Fruit fly (Drosophila melanogaster) whole organism, wandering third instar larva: ENCODE data around the gene scrib.
A peak's percentile ranks its signal among the peaks of the same experiment; 100 is the strongest.

ENCODE experiments used
- Abd-B ChIP-seq: fragments of >200 bp; optimal IDR thresholded peaks from 2 replicates; lab custom pipeline; 2017; ENCODE audit warnings: missing biosample characterization, missing genetic modification characterization
- CG32264 ChIP-seq: fragments of 200-800 bp; sonication (Bioruptor generic); optimal IDR thresholded peaks from 2 replicates; lab custom pipeline; 2016; ENCODE audit warnings: missing biosample characterization, missing genetic modification characterization
- CG9705 ChIP-seq: fragments of 200-800 bp; sonication (Bioruptor generic); optimal IDR thresholded peaks from 2 replicates; lab custom pipeline; 2018; ENCODE audit warnings: missing biosample characterization, mild to moderate bottlenecking, missing genetic modification characterization
- CrebA ChIP-seq: fragments of 200-800 bp; sonication (Bioruptor generic); optimal IDR thresholded peaks from 2 replicates; lab custom pipeline; 2016; ENCODE audit warnings: missing biosample characterization, mild to moderate bottlenecking, missing genetic modification characterization, borderline replicate concordance
- Dfd ChIP-seq: fragments of >200 bp; optimal IDR thresholded peaks from 2 replicates; lab custom pipeline; 2017; ENCODE audit warnings: missing biosample characterization, missing genetic modification characterization
- Dif ChIP-seq: fragments of 200-275, 200-300 bp; sonication (Bioruptor generic); optimal IDR thresholded peaks from 2 replicates; lab custom pipeline; 2018; ENCODE audit warnings: missing biosample characterization, missing genetic modification characterization; ENCODE audit not compliant: partially characterized antibody
- GATAd ChIP-seq: sonication (Bioruptor generic); optimal IDR thresholded peaks from 2 replicates; lab custom pipeline; 2016; ENCODE audit warnings: missing biosample characterization, missing genetic modification characterization
- HLH106 ChIP-seq: fragments of 200-800 bp; optimal IDR thresholded peaks from 3 replicates; lab custom pipeline; 2019; ENCODE audit warnings: missing biosample characterization, mild to moderate bottlenecking, missing genetic modification characterization, moderate library complexity
- Hnf4 ChIP-seq: fragments of 200-800 bp; sonication (Bioruptor generic); optimal IDR thresholded peaks from 2 replicates; lab custom pipeline; 2016; ENCODE audit warnings: missing biosample characterization, mild to moderate bottlenecking, missing genetic modification characterization
- Hr78 ChIP-seq: fragments of >200 bp; optimal IDR thresholded peaks from 2 replicates; lab custom pipeline; 2017; ENCODE audit warnings: missing biosample characterization, missing genetic modification characterization
- Hr83 ChIP-seq: fragments of 200-300 bp; sonication (Bioruptor generic); optimal IDR thresholded peaks from 2 replicates; lab custom pipeline; 2016; ENCODE audit warnings: missing biosample characterization, mild to moderate bottlenecking, missing genetic modification characterization, moderate library complexity; ENCODE audit not compliant: poor library complexity, severe bottlenecking
- Jra ChIP-seq: sonication (Bioruptor generic); optimal IDR thresholded peaks from 2 replicates; lab custom pipeline; 2016; ENCODE audit warnings: missing biosample characterization, missing genetic modification characterization
- Mio ChIP-seq: sonication (Bioruptor generic); optimal IDR thresholded peaks from 2 replicates; lab custom pipeline; 2016; ENCODE audit warnings: missing biosample characterization, missing genetic modification characterization
- Myc ChIP-seq: fragments of >200 bp; optimal IDR thresholded peaks from 2 replicates; lab custom pipeline; 2017
- N ChIP-seq: fragments of >200 bp; optimal IDR thresholded peaks from 2 replicates; lab custom pipeline; 2018; ENCODE audit warnings: missing biosample characterization, missing external identifiers, missing genetic modification characterization
- OdsH ChIP-seq: fragments of 200-800 bp; sonication (Bioruptor generic); optimal IDR thresholded peaks from 2 replicates; lab custom pipeline; 2016; ENCODE audit warnings: missing biosample characterization, mild to moderate bottlenecking, missing genetic modification characterization
- Rel ChIP-seq, 2 experiments: fragments of 200-800 bp; sonication (Bioruptor generic) in 1 of 2; optimal IDR thresholded peaks; 2 replicates in 1 of 2; 3 replicates in 1 of 2; lab custom pipeline; 2016 to 2019; ENCODE audit warnings: mild to moderate bottlenecking in 2 of 2, missing biosample characterization in 2 of 2, missing genetic modification characterization in 2 of 2, moderate library complexity in 1 of 2
- Sp1 ChIP-seq: fragments of 200-800 bp; sonication (Bioruptor generic); optimal IDR thresholded peaks from 3 replicates; lab custom pipeline; 2019; ENCODE audit warnings: missing biosample characterization, mild to moderate bottlenecking, missing genetic modification characterization, moderate library complexity
- Vsx2 ChIP-seq: fragments of 200-300, 225-300 bp; sonication (Bioruptor generic); optimal IDR thresholded peaks from 2 replicates; lab custom pipeline; 2018; ENCODE audit warnings: missing biosample characterization, missing genetic modification characterization; ENCODE audit not compliant: partially characterized antibody
- br ChIP-seq: fragments of 200-800 bp; sonication (Bioruptor generic); optimal IDR thresholded peaks from 2 replicates; lab custom pipeline; 2016; ENCODE audit warnings: missing biosample characterization, missing genetic modification characterization
- brk ChIP-seq: fragments of 200-800 bp; sonication (Bioruptor generic); optimal IDR thresholded peaks from 2 replicates; lab custom pipeline; 2016; ENCODE audit warnings: missing biosample characterization, mild to moderate bottlenecking, missing genetic modification characterization
- dl ChIP-seq, 2 experiments: fragments of 175-275, 200-275 bp in 1 of 2; fragments of 200-275 bp in 1 of 2; sonication (Bioruptor generic); optimal IDR thresholded peaks; lab custom pipeline; 2018; ENCODE audit warnings: mild to moderate bottlenecking in 2 of 2, missing biosample characterization in 2 of 2, missing genetic modification characterization in 2 of 2, moderate library complexity in 2 of 2; ENCODE audit not compliant: partially characterized antibody in 2 of 2, insufficient read depth in 1 of 2
- dmrt93B ChIP-seq: fragments of 200-800 bp; sonication (Bioruptor generic); optimal IDR thresholded peaks from 2 replicates; lab custom pipeline; 2018; ENCODE audit warnings: missing biosample characterization, mild to moderate bottlenecking, missing genetic modification characterization
- dsf ChIP-seq: sonication (Bioruptor generic); optimal IDR thresholded peaks from 2 replicates; lab custom pipeline; 2016; ENCODE audit warnings: missing biosample characterization, missing genetic modification characterization, borderline replicate concordance
- ey ChIP-seq: fragments of 200-800 bp; sonication (Bioruptor generic); optimal IDR thresholded peaks from 2 replicates; lab custom pipeline; 2016; ENCODE audit warnings: missing biosample characterization, missing genetic modification characterization
- foxo ChIP-seq, 2 experiments: fragments of 200-800 bp; sonication (Bioruptor generic); optimal IDR thresholded peaks; 2 replicates in 1 of 2; 3 replicates in 1 of 2; lab custom pipeline; 2016 to 2017; ENCODE audit warnings: missing biosample characterization in 2 of 2, missing genetic modification characterization in 2 of 2
- fru ChIP-seq: fragments of 200-800 bp; sonication (Bioruptor generic); optimal IDR thresholded peaks from 3 replicates; lab custom pipeline; 2016; ENCODE audit warnings: missing biosample characterization, mild to moderate bottlenecking, missing genetic modification characterization
- h ChIP-seq: fragments of 200-800 bp; sonication (Bioruptor generic); optimal IDR thresholded peaks from 3 replicates; lab custom pipeline; 2016; ENCODE audit warnings: missing biosample characterization, mild to moderate bottlenecking, missing genetic modification characterization
- jim ChIP-seq: fragments of 175-275, 200-325 bp; sonication (Bioruptor generic); optimal IDR thresholded peaks from 2 replicates; lab custom pipeline; 2016; ENCODE audit warnings: missing biosample characterization, mild to moderate bottlenecking, missing genetic modification characterization
- lola ChIP-seq: fragments of >200 bp; optimal IDR thresholded peaks from 2 replicates; lab custom pipeline; 2017; ENCODE audit warnings: missing biosample characterization, missing genetic modification characterization
- pan ChIP-seq: fragments of >200 bp; optimal IDR thresholded peaks from 2 replicates; lab custom pipeline; 2017
- psq ChIP-seq: fragments of 200-800 bp; sonication (Bioruptor generic); optimal IDR thresholded peaks from 3 replicates; lab custom pipeline; 2017; ENCODE audit warnings: missing biosample characterization, mild to moderate bottlenecking, missing genetic modification characterization, moderate library complexity
- rgr ChIP-seq: fragments of 200-800 bp; sonication (Bioruptor generic); optimal IDR thresholded peaks from 3 replicates; lab custom pipeline; 2016; ENCODE audit warnings: missing biosample characterization, mild to moderate bottlenecking, missing genetic modification characterization
- sage ChIP-seq: fragments of 200-800 bp; sonication (Bioruptor generic); optimal IDR thresholded peaks from 2 replicates; lab custom pipeline; 2016; ENCODE audit warnings: missing biosample characterization, mild to moderate bottlenecking, missing genetic modification characterization
- sv ChIP-seq: fragments of 200-800 bp; sonication (Bioruptor generic); optimal IDR thresholded peaks from 3 replicates; lab custom pipeline; 2016; ENCODE audit warnings: missing biosample characterization, missing genetic modification characterization
- tai ChIP-seq: sonication (Bioruptor generic); optimal IDR thresholded peaks from 2 replicates; lab custom pipeline; 2016; ENCODE audit warnings: missing biosample characterization, missing genetic modification characterization
- usp ChIP-seq: fragments of >200 bp; optimal IDR thresholded peaks from 2 replicates; lab custom pipeline; 2017; ENCODE audit warnings: missing biosample characterization, missing genetic modification characterization
- woc ChIP-seq: sonication (Bioruptor generic); optimal IDR thresholded peaks from 2 replicates; lab custom pipeline; 2016; ENCODE audit warnings: missing biosample characterization, mild to moderate bottlenecking, missing genetic modification characterization

The scrib gene

DNA sequence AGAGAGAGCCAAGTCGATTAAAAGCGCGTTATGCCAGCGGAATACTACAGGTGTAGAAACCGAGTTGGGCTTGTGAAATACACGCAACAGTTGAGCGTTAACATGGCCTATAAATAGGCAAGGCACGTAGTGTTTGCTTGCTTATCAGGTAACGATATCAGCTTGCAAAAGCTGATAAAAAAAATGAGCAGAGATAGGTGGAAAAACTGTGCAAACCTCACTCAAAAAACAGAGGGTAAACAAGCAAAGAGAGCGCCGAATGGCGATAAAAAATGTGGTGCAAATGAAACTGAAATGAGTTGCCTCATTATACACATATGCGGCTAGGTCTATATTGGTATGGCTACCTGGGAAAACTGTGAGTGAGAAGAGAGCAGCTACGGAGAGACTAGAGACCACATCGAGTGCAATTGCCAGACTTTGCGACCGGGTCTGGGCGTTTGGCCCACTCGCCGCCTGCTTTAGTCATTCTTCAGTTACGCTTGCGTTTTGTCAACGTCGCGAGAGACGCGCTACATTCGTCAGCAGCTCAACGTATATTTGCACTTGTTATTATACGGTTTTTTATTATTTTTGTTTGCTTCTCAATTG lies 32.1 kb downstream of the scrib start (continued):
- TF ChIP-seq Dfd (no peak), Vsx2 (no peak), pan (lab: Kevin White, UChicago) (no peak), dl (GFP tag; optimal IDR thresholded peaks at IDR 0.05; lab: Kevin White, UChicago; ENCODE audit: insufficient read depth in 1 of 2, partially characterized antibody in 2 of 2) (peak; percentile 51 to 55), woc (GFP tag; lab: Kevin White, UChicago) (no peak), br (GFP tag; lab: Kevin White, UChicago) (peak; percentile 62), jim (GFP tag; lab: Kevin White, UChicago) (no peak), dsf (no peak)
- TF ChIP-seq, all 38 proteins: peak for 14

- no peak for TF ChIP-seq CrebA
- no peak for TF ChIP-seq Rel (GFP tag; optimal IDR thresholded peaks at IDR 0.05; lab: Kevin White, UChicago)
- peak; percentile 15 for TF ChIP-seq Rel (tag; optimal IDR thresholded peaks at IDR 0.05; lab: Kevin White, UChicago)
These were observed 34.3 kb downstream of the scrib start for dm6 chr3R:26570422-26570821.

- TF ChIP-seq HLH106 (no peak), Abd-B (no peak), br (GFP tag; lab: Kevin White, UChicago) (peak; percentile 56), dsf (no peak), pan (lab: Kevin White, UChicago) (no peak), sv (GFP tag; lab: Kevin White, UChicago) (no peak), CrebA (no peak), dmrt93B (GFP tag; lab: Kevin White, UChicago) (no peak), Mio (no peak), usp (no peak), foxo (GFP tag; optimal IDR thresholded peaks at IDR 0.05; lab: Kevin White, UChicago) (peak in 1 of 2 experiments; percentile 32), Rel (GFP tag; optimal IDR thresholded peaks at IDR 0.05; lab: Kevin White, UChicago) (no peak), Rel (tag; optimal IDR thresholded peaks at IDR 0.05; lab: Kevin White, UChicago) (peak; percentile 2), Vsx2 (no peak), tai (peak; percentile 66), psq (peak; percentile 52), woc (GFP tag; lab: Kevin White, UChicago) (no peak), Hr78 (GFP tag; lab: Kevin White, UChicago) (no peak), CG9705 (no peak), h (peak; percentile 61), brk (GFP tag; lab: Kevin White, UChicago) (peak; percentile 8), Hr83 (peak; percentile 53), OdsH (peak; percentile 24), lola (GFP tag; lab: Kevin White, UChicago) (no peak), sage (no peak), N (GFP tag; lab: Kevin White, UChicago) (no peak), GATAd (GFP tag; lab: Kevin White, UChicago) (no peak), CG32264 (GFP tag; lab: Kevin White, UChicago) (no peak), Dfd (no peak), dl (GFP tag; optimal IDR thresholded peaks at IDR 0.05; lab: Kevin White, UChicago; ENCODE audit: insufficient read depth in 1 of 2, partially characterized antibody in 2 of 2) (no peak), Dif (GFP tag; lab: Kevin White, UChicago) (no peak), Myc (lab: Kevin White, UChicago) (no peak), jim (GFP tag; lab: Kevin White, UChicago) (no peak), Hnf4 (peak; percentile 63), ey (GFP tag; lab: Kevin White, UChicago) (no peak), fru (GFP tag; lab: Kevin White, UChicago) (peak; percentile 32), Jra (GFP tag; lab: Kevin White, UChicago) (peak; percentile 47), Sp1 (GFP tag; lab: Kevin White, UChicago) (no peak), rgr (GFP tag; lab: Kevin White, UChicago) (peak; percentile 54)
These were observed 52.0 kb downstream of the scrib start for dm6 chr3R:26588158-26588584.
